Fruit fly (Drosophila melanogaster) whole organism, embryonic: ENCODE results near the gene Osi20.

Source experiments
- Adf1 ChIP-seq: fragments of 200-800 bp; sonication (Bioruptor generic); IDR thresholded peaks from 2 replicates; pipeline ENCODE4 v1.3.6; 2022; ENCODE audit warnings: missing biosample characterization, missing genetic modification characterization
- CG10979 ChIP-seq: fragments of 200-800 bp; sonication (Bioruptor generic); optimal IDR thresholded peaks from 2 replicates; lab custom pipeline; 2018; ENCODE audit warnings: missing biosample characterization, mild to moderate bottlenecking, missing genetic modification characterization, moderate library complexity
- CG11695 ChIP-seq: fragments of 200-800 bp; sonication (Bioruptor generic); IDR thresholded peaks from 3 replicates; pipeline ENCODE4 v1.3.6; 2022; ENCODE audit warnings: missing biosample characterization, missing genetic modification characterization
- CG15479 ChIP-seq: fragments of 200-800 bp; sonication (Bioruptor generic); optimal IDR thresholded peaks from 3 replicates; lab custom pipeline; 2019; ENCODE audit warnings: missing biosample characterization, mild to moderate bottlenecking, missing genetic modification characterization, moderate library complexity
- CG15514 ChIP-seq: fragments of 200-800 bp; sonication (Bioruptor generic); optimal IDR thresholded peaks from 3 replicates; lab custom pipeline; 2017; ENCODE audit warnings: missing biosample characterization, missing genetic modification characterization, mild to moderate bottlenecking, moderate library complexity, missing genetic modification reagents
- CG15601 ChIP-seq: fragments of 200-800 bp; sonication (Bioruptor generic); optimal IDR thresholded peaks from 3 replicates; lab custom pipeline; 2019; ENCODE audit warnings: missing biosample characterization, mild to moderate bottlenecking, missing genetic modification characterization, moderate library complexity
- CG1792 ChIP-seq: fragments of 200-800 bp; sonication (Bioruptor generic); optimal IDR thresholded peaks from 2 replicates; lab custom pipeline; 2016; ENCODE audit warnings: missing biosample characterization, missing genetic modification characterization
- CG18764 ChIP-seq: fragments of 200-800 bp; sonication (Bioruptor generic); optimal IDR thresholded peaks from 3 replicates; lab custom pipeline; 2016; ENCODE audit warnings: missing biosample characterization, missing genetic modification characterization
- CG3838 ChIP-seq: fragments of 200-800 bp; sonication (Bioruptor generic); optimal IDR thresholded peaks from 3 replicates; lab custom pipeline; 2016; ENCODE audit warnings: missing biosample characterization, missing genetic modification characterization
- CG6813 ChIP-seq: fragments of 200-800 bp; sonication (Bioruptor generic); optimal IDR thresholded peaks from 2 replicates; lab custom pipeline; 2017; ENCODE audit warnings: missing biosample characterization, missing genetic modification characterization, mild to moderate bottlenecking, moderate library complexity, missing genetic modification reagents
- CG6854 ChIP-seq: fragments of 200-800 bp; sonication (Bioruptor generic); optimal IDR thresholded peaks from 3 replicates; lab custom pipeline; 2017; ENCODE audit warnings: missing biosample characterization, mild to moderate bottlenecking, missing genetic modification characterization
- CG7839 ChIP-seq: fragments of 200-800 bp; sonication (Bioruptor generic); optimal IDR thresholded peaks from 3 replicates; lab custom pipeline; 2018; ENCODE audit warnings: missing biosample characterization, mild to moderate bottlenecking, missing genetic modification characterization, moderate library complexity
- CG9437 ChIP-seq: fragments of 200-800 bp; sonication (Bioruptor generic); optimal IDR thresholded peaks from 2 replicates; lab custom pipeline; 2018; ENCODE audit warnings: missing biosample characterization, mild to moderate bottlenecking, missing genetic modification characterization
- CG9817 ChIP-seq: fragments of 200-800 bp; sonication (Bioruptor generic); optimal IDR thresholded peaks from 2 replicates; lab custom pipeline; 2018; ENCODE audit warnings: missing biosample characterization, mild to moderate bottlenecking, missing genetic modification characterization, moderate library complexity
- Dp ChIP-seq: fragments of 200-800 bp; sonication (Bioruptor generic); optimal IDR thresholded peaks from 2 replicates; lab custom pipeline; 2018; ENCODE audit warnings: missing biosample characterization, mild to moderate bottlenecking, missing genetic modification characterization, moderate library complexity
- Drgx ChIP-seq: fragments of 200-800 bp; sonication (Bioruptor generic); IDR thresholded peaks from 2 replicates; pipeline ENCODE4 v1.3.6; 2022; ENCODE audit warnings: missing biosample characterization, missing genetic modification characterization
- E2f1 ChIP-seq: fragments of 200-800 bp; sonication (Bioruptor generic); IDR thresholded peaks from 2 replicates; pipeline ENCODE4 v1.3.6; 2022; ENCODE audit warnings: missing biosample characterization, missing genetic modification characterization
- HHEX ChIP-seq: fragments of 200-800 bp; sonication (Bioruptor generic); optimal IDR thresholded peaks from 3 replicates; lab custom pipeline; 2017; ENCODE audit warnings: missing biosample characterization, mild to moderate bottlenecking, missing genetic modification characterization, missing genetic modification reagents
- NC2β ChIP-seq: fragments of 200-800 bp; sonication (Bioruptor generic); optimal IDR thresholded peaks from 2 replicates; lab custom pipeline; 2016; ENCODE audit warnings: missing biosample characterization, missing genetic modification characterization
- Nf-YC ChIP-seq: fragments of 200-800 bp; optimal IDR thresholded peaks from 3 replicates; lab custom pipeline; 2019; ENCODE audit warnings: missing biosample characterization, mild to moderate bottlenecking, missing genetic modification characterization, moderate library complexity
- Pdp1 ChIP-seq, 2 experiments: fragments of 200-800 bp; sonication (Bioruptor generic); optimal IDR thresholded peaks; 3 replicates each; lab custom pipeline; 2016; ENCODE audit warnings: missing biosample characterization in 2 of 2, missing genetic modification characterization in 2 of 2, mild to moderate bottlenecking in 1 of 2, moderate library complexity in 1 of 2
- Scr ChIP-seq: fragments of 200-800 bp; sonication (Bioruptor generic); IDR thresholded peaks from 2 replicates; pipeline ENCODE4 v1.3.6; 2022; ENCODE audit warnings: missing biosample characterization, missing genetic modification characterization; ENCODE audit not compliant: partially characterized antibody
- Side ChIP-seq: fragments of 200-800 bp; sonication (Bioruptor generic); optimal IDR thresholded peaks from 2 replicates; lab custom pipeline; 2016; ENCODE audit warnings: missing biosample characterization, missing genetic modification characterization
- Sry-δ ChIP-seq: fragments of 200-800 bp; sonication (Bioruptor generic); optimal IDR thresholded peaks from 2 replicates; lab custom pipeline; 2016; ENCODE audit warnings: missing biosample characterization, missing genetic modification characterization
- Ssrp ChIP-seq: fragments of 200-800 bp; sonication (Bioruptor generic); optimal IDR thresholded peaks from 2 replicates; lab custom pipeline; 2018; ENCODE audit warnings: missing biosample characterization, mild to moderate bottlenecking, missing genetic modification characterization, moderate library complexity
- Stat92E ChIP-seq, 3 experiments: fragments of >200 bp in 2 of 3; fragments of 200-800 bp in 1 of 3; sonication (Bioruptor generic) in 1 of 3; optimal IDR thresholded peaks; 2 replicates each; lab custom pipeline; 2017 to 2019; ENCODE audit warnings: missing biosample characterization in 3 of 3, missing genetic modification characterization in 3 of 3, mild to moderate bottlenecking in 1 of 3, moderate library complexity in 1 of 3
- Taf1 ChIP-seq: fragments of 200-800 bp; sonication (Bioruptor generic); IDR thresholded peaks from 2 replicates; pipeline ENCODE4 v1.3.6; 2022; ENCODE audit warnings: missing biosample characterization, missing genetic modification characterization
- ara ChIP-seq: fragments of 200-800 bp; sonication (Bioruptor generic); IDR thresholded peaks from 2 replicates; pipeline ENCODE4 v1.3.6; 2022; ENCODE audit warnings: missing biosample characterization, missing genetic modification characterization
- bigmax ChIP-seq: fragments of 200-800 bp; sonication (Bioruptor generic); optimal IDR thresholded peaks from 2 replicates; lab custom pipeline; 2018; ENCODE audit warnings: missing biosample characterization, mild to moderate bottlenecking, missing genetic modification characterization
- bowl ChIP-seq: fragments of 200-800 bp; sonication (Bioruptor generic); IDR thresholded peaks from 2 replicates; pipeline ENCODE4 v1.3.6; 2022; ENCODE audit warnings: missing biosample characterization, missing genetic modification characterization
- dpn ChIP-seq, 2 experiments: fragments of 200-800 bp; sonication (Bioruptor generic); optimal IDR thresholded peaks; 3 replicates each; lab custom pipeline; 2016; ENCODE audit warnings: missing biosample characterization in 2 of 2, missing genetic modification characterization in 2 of 2
- eve ChIP-seq, 2 experiments: fragments of >200 bp; optimal IDR thresholded peaks; 2 replicates each; lab custom pipeline; 2017; ENCODE audit warnings: missing biosample characterization in 2 of 2, missing genetic modification characterization in 2 of 2
- exex ChIP-seq: fragments of 200-800 bp; sonication (Bioruptor generic); optimal IDR thresholded peaks from 4 replicates; lab custom pipeline; 2018; ENCODE audit warnings: missing biosample characterization, mild to moderate bottlenecking, missing genetic modification characterization, moderate library complexity
- jigr1 ChIP-seq: fragments of 200-800 bp; sonication (Bioruptor generic); IDR thresholded peaks from 3 replicates; pipeline ENCODE4 v1.3.6; 2022; ENCODE audit warnings: missing biosample characterization, missing genetic modification characterization
- kah ChIP-seq: fragments of 200-800 bp; sonication (Bioruptor generic); optimal IDR thresholded peaks from 2 replicates; lab custom pipeline; 2018; ENCODE audit warnings: missing biosample characterization, mild to moderate bottlenecking, missing genetic modification characterization
- knrl ChIP-seq: fragments of 200-800 bp; sonication (Bioruptor generic); IDR thresholded peaks from 3 replicates; pipeline ENCODE4 v1.3.6; 2022; ENCODE audit warnings: missing biosample characterization, missing genetic modification characterization; ENCODE audit not compliant: partially characterized antibody
- lbe ChIP-seq: fragments of 200-800 bp; sonication (Bioruptor generic); optimal IDR thresholded peaks from 2 replicates; lab custom pipeline; 2016; ENCODE audit warnings: missing biosample characterization, mild to moderate bottlenecking, missing genetic modification characterization
- nerfin-2 ChIP-seq: fragments of 200-800 bp; sonication (Bioruptor generic); IDR thresholded peaks from 2 replicates; pipeline ENCODE4 v1.3.6; 2022; ENCODE audit warnings: missing biosample characterization, missing genetic modification characterization; ENCODE audit not compliant: partially characterized antibody
- nom ChIP-seq: fragments of 200-800 bp; sonication (Bioruptor generic); optimal IDR thresholded peaks from 2 replicates; lab custom pipeline; 2017; ENCODE audit warnings: missing biosample characterization, missing genetic modification characterization, mild to moderate bottlenecking, moderate library complexity, missing genetic modification reagents
- onecut ChIP-seq: fragments of 200-800 bp; sonication (Bioruptor generic); IDR thresholded peaks from 2 replicates; pipeline ENCODE4 v1.3.6; 2022; ENCODE audit warnings: missing biosample characterization, missing genetic modification characterization
- repo ChIP-seq: fragments of 200-800 bp; sonication (Bioruptor generic); optimal IDR thresholded peaks from 2 replicates; lab custom pipeline; 2016; ENCODE audit warnings: missing biosample characterization, missing genetic modification characterization
- scrt ChIP-seq: fragments of 200-800 bp; sonication (Bioruptor generic); optimal IDR thresholded peaks from 2 replicates; lab custom pipeline; 2018; ENCODE audit warnings: missing biosample characterization, mild to moderate bottlenecking, missing genetic modification characterization, moderate library complexity
- sisA ChIP-seq: fragments of 200-800 bp; sonication (Bioruptor generic); IDR thresholded peaks from 2 replicates; pipeline ENCODE4 v1.3.6; 2022; ENCODE audit warnings: missing biosample characterization, missing genetic modification characterization
- slp2 ChIP-seq: fragments of 200-800 bp; sonication (Bioruptor generic); optimal IDR thresholded peaks from 2 replicates; lab custom pipeline; 2016; ENCODE audit warnings: missing biosample characterization, missing genetic modification characterization
- sr ChIP-seq: fragments of 200-800 bp; sonication (Bioruptor generic); IDR thresholded peaks from 3 replicates; pipeline ENCODE4 v1.3.6; 2022; ENCODE audit warnings: missing biosample characterization, missing genetic modification characterization
- vnd ChIP-seq: fragments of 200-800 bp; sonication (Bioruptor generic); IDR thresholded peaks from 3 replicates; pipeline ENCODE4 v1.3.6; 2022; ENCODE audit warnings: missing biosample characterization, missing genetic modification characterization; ENCODE audit not compliant: partially characterized antibody
- wdn ChIP-seq: fragments of 200-800 bp; sonication (Bioruptor generic); IDR thresholded peaks from 2 replicates; pipeline ENCODE4 v1.3.6; 2022; ENCODE audit warnings: missing biosample characterization, missing genetic modification characterization
- zfh2 ChIP-seq: fragments of 200-800 bp; sonication (Bioruptor generic); optimal IDR thresholded peaks from 2 replicates; lab custom pipeline; 2016; ENCODE audit warnings: missing biosample characterization, missing genetic modification characterization

The Osi20 gene

DNA sequence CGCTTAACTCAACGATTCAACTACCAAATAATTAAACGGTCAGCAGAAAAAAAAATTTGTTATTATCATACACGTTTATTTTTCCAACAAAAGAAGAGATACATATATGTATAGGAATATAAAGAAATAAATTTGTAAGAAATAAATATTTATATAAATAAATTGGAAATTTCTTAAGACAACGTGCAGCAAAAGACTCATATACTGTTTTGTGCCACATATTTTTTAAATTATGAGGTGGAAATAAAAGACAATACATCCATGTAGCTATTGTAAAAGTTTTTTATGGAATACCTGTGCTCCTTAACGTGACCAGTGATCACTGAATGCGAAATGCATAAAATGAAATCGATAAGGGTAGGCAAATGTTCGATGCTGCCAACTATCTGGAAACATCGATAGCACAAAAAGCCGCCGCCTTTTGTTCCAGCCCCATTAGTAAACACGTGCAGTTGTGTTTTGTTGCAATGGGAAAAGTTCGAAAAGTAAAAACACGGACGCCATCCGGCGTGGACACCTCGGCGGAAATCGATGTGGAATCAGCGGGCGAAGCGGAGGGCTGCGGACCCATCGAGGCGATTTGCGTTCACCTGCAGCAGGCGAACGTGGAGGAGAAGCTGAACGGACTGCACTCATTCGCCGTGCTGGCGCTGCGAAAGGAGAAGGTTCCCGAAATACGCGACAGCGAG is 28.8 kb downstream of the Osi20 start, which contains the start of gene CG10286 (continued):
- TF ChIP-seq CG6854 (GFP tag; lab: Kevin White, UChicago): no peak
- peak; percentile 63 for TF ChIP-seq vnd (GFP tag; lab: Robert Waterston, UW)
- no peak for TF ChIP-seq jigr1
- peak; percentile 57 for TF ChIP-seq onecut (GFP tag; lab: Robert Waterston, UW)
- no peak for TF ChIP-seq wdn (GFP tag; lab: Robert Waterston, UW)
- TF ChIP-seq exex (tag; lab: Kevin White, UChicago): peak; percentile 15
- peak; percentile 54; the same call in 1 of the 2 replicates for TF ChIP-seq nerfin-2
- TF ChIP-seq bowl (GFP tag; lab: Robert Waterston, UW): no peak
- TF ChIP-seq sr (GFP tag; lab: Robert Waterston, UW): no peak
- TF ChIP-seq CG7839 (tag; lab: Kevin White, UChicago): peak; percentile 53
- TF ChIP-seq CG15479 (GFP tag; lab: Kevin White, UChicago): no peak
- no peak for TF ChIP-seq Adf1 (GFP tag; lab: Robert Waterston, UW)
- no peak for TF ChIP-seq dpn (GFP tag; optimal IDR thresholded peaks at IDR 0.05; lab: Kevin White, UChicago)
- no peak for TF ChIP-seq Nf-YC (tag; lab: Kevin White, UChicago)
- TF ChIP-seq Scr (GFP tag; lab: Robert Waterston, UW): peak; percentile 75
- no peak for TF ChIP-seq Side (GFP tag; lab: Kevin White, UChicago)
- no peak for TF ChIP-seq CG18764 (GFP tag; lab: Kevin White, UChicago)
- peak; percentile 83 for TF ChIP-seq Sry-δ (GFP tag; lab: Kevin White, UChicago)
- no peak for TF ChIP-seq slp2 (GFP tag; lab: Kevin White, UChicago)
- TF ChIP-seq CG11695 (GFP tag; lab: Robert Waterston, UW): 0 out of 3 replicates have a peak, but pooled peaks have one; percentile 8
- TF ChIP-seq NC2β (GFP tag; lab: Kevin White, UChicago): peak; percentile 26
- peak; percentile 22 for TF ChIP-seq Dp (GFP tag; lab: Kevin White, UChicago)
- peak; percentile 26 for TF ChIP-seq repo
- TF ChIP-seq CG1792 (GFP tag; lab: Kevin White, UChicago): no peak
- no peak for TF ChIP-seq E2f1 (GFP tag; lab: Robert Waterston, UW)
- peak; percentile 72 for TF ChIP-seq knrl (GFP tag; lab: Robert Waterston, UW)
- no peak for TF ChIP-seq lbe (GFP tag; lab: Kevin White, UChicago)
- TF ChIP-seq Ssrp (tag; lab: Kevin White, UChicago): peak; percentile 31
- no peak for TF ChIP-seq eve (GFP tag; optimal IDR thresholded peaks at IDR 0.05; lab: Kevin White, UChicago)
- peak; percentile 9 for TF ChIP-seq HHEX
- TF ChIP-seq Taf1: no peak
- no peak for TF ChIP-seq Stat92E (GFP tag; optimal IDR thresholded peaks at IDR 0.05; lab: Kevin White, UChicago)
- no peak for TF ChIP-seq bigmax (GFP tag; lab: Kevin White, UChicago)
- TF ChIP-seq CG15601: peak; percentile 40
- TF ChIP-seq zfh2 (GFP tag; lab: Kevin White, UChicago): peak; percentile 8
- TF ChIP-seq CG15514 (GFP tag; lab: Kevin White, UChicago): peak; percentile 57

DNA sequence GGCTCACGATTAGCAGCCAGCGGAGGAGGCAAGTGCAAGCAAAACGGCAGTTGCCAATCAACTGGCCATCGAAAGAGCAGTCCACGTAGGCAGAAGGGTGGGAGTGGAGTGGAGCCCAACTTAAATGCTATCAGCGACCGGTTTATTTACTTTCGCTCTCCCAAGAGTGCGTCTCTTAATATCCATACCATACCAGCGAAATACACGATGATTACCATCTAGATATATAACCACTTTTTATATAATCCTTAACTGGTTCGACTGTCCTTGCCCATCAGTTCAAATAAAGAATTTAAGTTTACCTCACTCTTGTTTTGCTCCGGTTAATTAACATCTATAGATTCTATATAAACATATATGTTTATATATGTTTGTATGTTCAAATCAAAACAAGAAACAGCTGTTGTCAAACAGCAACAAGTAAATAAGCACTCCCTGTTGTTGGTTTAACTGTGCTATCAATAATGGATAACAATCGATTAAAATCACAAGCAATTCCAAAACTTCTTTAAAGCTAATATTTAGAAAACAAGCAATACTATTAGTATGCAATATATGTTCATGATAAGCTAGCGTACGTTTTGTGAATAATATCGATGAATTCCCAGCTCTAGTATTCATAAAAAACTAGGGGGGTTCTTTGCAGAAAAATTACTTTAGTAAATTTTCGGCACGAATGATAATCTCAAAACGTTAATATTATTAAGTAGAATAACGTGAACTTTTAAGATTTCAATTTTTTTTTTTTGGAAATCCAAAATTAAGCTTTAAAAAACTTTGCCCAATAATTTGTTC is 33.8 kb downstream of the Osi20 start:
- 0 out of 2 replicates have a peak, but pooled peaks have one; percentile 26 for TF ChIP-seq ara
- TF ChIP-seq Pdp1 (GFP tag; optimal IDR thresholded peaks at IDR 0.05; lab: Kevin White, UChicago): peak in 1 of 2 experiments; percentile 27
- peak; percentile 37 for TF ChIP-seq CG9817
- 0 out of 2 replicates have a peak, but pooled peaks have one; percentile 33 for TF ChIP-seq Drgx (GFP tag; lab: Robert Waterston, UW)
- peak; percentile 17 for TF ChIP-seq kah (GFP tag; lab: Kevin White, UChicago)
- TF ChIP-seq CG10979 (tag; lab: Kevin White, UChicago): peak; percentile 3
- no peak for TF ChIP-seq sisA (GFP tag; lab: Robert Waterston, UW)
- peak; percentile 89 for TF ChIP-seq scrt
- peak; percentile 48 for TF ChIP-seq CG6813 (GFP tag; lab: Kevin White, UChicago)
- TF ChIP-seq CG3838 (GFP tag; lab: Kevin White, UChicago): peak; percentile 56
- peak; percentile 36 for TF ChIP-seq CG9437
- TF ChIP-seq nom (GFP tag; lab: Kevin White, UChicago): peak; percentile 47
